Worm (Caenorhabditis elegans) whole organism, mixed stage, embryonic: ENCODE measurements around the gene F18E9.4.

Experiments
- ces-1 ChIP-seq: fragments of 150-350 bp; optimal IDR thresholded peaks from 2 replicates; lab custom pipeline; 2014; ENCODE audit warnings: missing biosample characterization, missing genetic modification reagents, missing genetic modification characterization
- elt-3 ChIP-seq: fragments of 150-350 bp; optimal IDR thresholded peaks from 2 replicates; lab custom pipeline; 2014; ENCODE audit warnings: missing biosample characterization, missing genetic modification characterization
- mab-5 ChIP-seq: fragments of 150-350 bp; optimal IDR thresholded peaks from 2 replicates; lab custom pipeline; 2014; ENCODE audit warnings: missing biosample characterization, missing genetic modification characterization
- mep-1 ChIP-seq: fragments of 150-350 bp; optimal IDR thresholded peaks from 2 replicates; lab custom pipeline; 2017; ENCODE audit warnings: missing biosample characterization, missing genetic modification reagents, missing genetic modification characterization, inconsistent platforms
- nhr-12 ChIP-seq: fragments of 150-350 bp; optimal IDR thresholded peaks from 2 replicates; lab custom pipeline; 2014; ENCODE audit warnings: missing biosample characterization, missing genetic modification characterization
- nhr-237 ChIP-seq: fragments of 150-350 bp; optimal IDR thresholded peaks from 2 replicates; lab custom pipeline; 2014; ENCODE audit warnings: missing biosample characterization, missing genetic modification characterization
- nhr-76 ChIP-seq: sonication (generic microtip); optimal IDR thresholded peaks from 2 replicates; lab custom pipeline; 2017; ENCODE audit warnings: missing biosample characterization, missing genetic modification characterization
- sem-2 ChIP-seq: fragments of 200-800 bp; sonication (Bioruptor generic); optimal IDR thresholded peaks from 2 replicates; lab custom pipeline; 2018; ENCODE audit warnings: mild to moderate bottlenecking, missing genetic modification characterization, missing compliant biosample characterization
- snpc-4 ChIP-seq: fragments of 150-350 bp; optimal IDR thresholded peaks from 2 replicates; lab custom pipeline; 2014; ENCODE audit warnings: missing biosample characterization, missing genetic modification characterization
- unc-62 ChIP-seq: fragments of 150-350 bp; optimal IDR thresholded peaks from 2 replicates; lab custom pipeline; 2014; ENCODE audit warnings: missing biosample characterization, missing genetic modification reagents, missing genetic modification characterization

- TF ChIP-seq snpc-4 (tag; lab: Kevin White, UChicago) (no peak), unc-62 (GFP tag; lab: Kevin White, UChicago) (no peak), nhr-237 (no peak), mep-1 (tag; lab: Kevin White, UChicago) (no peak), elt-3 (no peak), nhr-76 (tag; lab: Kevin White, UChicago) (no peak), nhr-12 (tag; lab: Kevin White, UChicago) (no peak), ces-1 (GFP tag; lab: Kevin White, UChicago) (no peak), sem-2 (no peak), mab-5 (no peak)
Measured at ce11 chrX:8602722-8603427, 22.6 kb downstream of the F18E9.4 start.
